Fruit fly (Drosophila melanogaster) whole organism, pupa: Measurements from ENCODE around the gene Bub1.

Experiments
- CG10348 ChIP-seq: fragments of 200-800 bp; sonication (Bioruptor generic); IDR thresholded peaks from 2 replicates; pipeline ENCODE4 v1.3.6; 2022; ENCODE audit warnings: missing biosample characterization, missing genetic modification characterization
- CG13204 ChIP-seq: fragments of 200-800 bp; sonication (Bioruptor generic); optimal IDR thresholded peaks from 2 replicates; lab custom pipeline; 2018; ENCODE audit warnings: missing biosample characterization, mild to moderate bottlenecking, missing genetic modification characterization, moderate library complexity
- CG15710 ChIP-seq: fragments of 200-800 bp; sonication (Bioruptor generic); optimal IDR thresholded peaks from 2 replicates; lab custom pipeline; 2018; ENCODE audit warnings: missing biosample characterization, mild to moderate bottlenecking, missing genetic modification characterization, moderate library complexity
- CG17806 ChIP-seq: fragments of 200-800 bp; sonication (Bioruptor generic); optimal IDR thresholded peaks from 2 replicates; lab custom pipeline; 2018; ENCODE audit warnings: missing biosample characterization, mild to moderate bottlenecking, missing genetic modification characterization, moderate library complexity
- CG32121 ChIP-seq: fragments of 200-800 bp; sonication (Bioruptor generic); IDR thresholded peaks from 2 replicates; pipeline ENCODE4 v1.3.6; 2022; ENCODE audit warnings: missing biosample characterization, missing genetic modification characterization
- CG34367 ChIP-seq: fragments of 200-800 bp; sonication (Bioruptor generic); optimal IDR thresholded peaks from 2 replicates; lab custom pipeline; 2018; ENCODE audit warnings: missing biosample characterization, mild to moderate bottlenecking, missing genetic modification characterization
- CG4496 ChIP-seq: fragments of 200-800 bp; sonication (Bioruptor generic); IDR thresholded peaks from 3 replicates; pipeline ENCODE4 v1.3.6; 2022; ENCODE audit warnings: missing biosample characterization, missing genetic modification characterization
- CG8301 ChIP-seq: fragments of 200-800 bp; sonication (Bioruptor generic); optimal IDR thresholded peaks from 2 replicates; lab custom pipeline; 2018; ENCODE audit warnings: missing biosample characterization, mild to moderate bottlenecking, missing genetic modification characterization
- CG9948 ChIP-seq: fragments of 200-800 bp; sonication (Bioruptor generic); optimal IDR thresholded peaks from 2 replicates; lab custom pipeline; 2018; ENCODE audit warnings: missing biosample characterization, mild to moderate bottlenecking, missing genetic modification characterization, moderate library complexity
- EcR ChIP-seq: fragments of 200-800 bp; sonication (Bioruptor generic); optimal IDR thresholded peaks from 3 replicates; lab custom pipeline; 2019; ENCODE audit warnings: missing biosample characterization, missing genetic modification characterization, mild to moderate bottlenecking, moderate library complexity, missing genetic modification reagents
- Pif1A ChIP-seq: fragments of 200-800 bp; sonication (Bioruptor generic); optimal IDR thresholded peaks from 3 replicates; lab custom pipeline; 2016; ENCODE audit warnings: missing biosample characterization, missing genetic modification characterization
- Pif1B ChIP-seq: fragments of 200-800 bp; sonication (Bioruptor generic); optimal IDR thresholded peaks from 3 replicates; lab custom pipeline; 2016; ENCODE audit warnings: missing biosample characterization, missing genetic modification characterization
- gl ChIP-seq: fragments of 200-800 bp; sonication (Bioruptor generic); optimal IDR thresholded peaks from 2 replicates; lab custom pipeline; 2018; ENCODE audit warnings: missing biosample characterization, mild to moderate bottlenecking, missing genetic modification characterization
- rn ChIP-seq: fragments of 200-800 bp; sonication (Bioruptor generic); IDR thresholded peaks from 2 replicates; pipeline ENCODE4 v1.3.6; 2022; ENCODE audit warnings: missing biosample characterization, missing genetic modification characterization

- TF ChIP-seq Pif1A (GFP tag; lab: Kevin White, UChicago) (peak; percentile 43), CG34367 (tag; lab: Kevin White, UChicago) (no peak), CG4496 (GFP tag; lab: Robert Waterston, UW) (0 out of 3 replicates have a peak, but pooled peaks have one; percentile 21), CG10348 (GFP tag; lab: Robert Waterston, UW) (no peak), rn (GFP tag; lab: Robert Waterston, UW) (no peak), Pif1B (no peak), CG17806 (tag; lab: Kevin White, UChicago) (peak; percentile 26), CG13204 (no peak), gl (no peak), CG32121 (GFP tag; lab: Robert Waterston, UW) (no peak), CG9948 (tag; lab: Kevin White, UChicago) (peak; percentile 18), EcR (GFP tag; lab: Kevin White, UChicago) (peak; percentile 6), CG8301 (tag; lab: Kevin White, UChicago) (no peak), CG15710 (peak; percentile 10)
Measured at dm6 chr2L:5245363-5245892, 33.2 kb upstream of the Bub1 start.
